Fruit fly (Drosophila melanogaster) whole organism, prepupa: Measurements from ENCODE around the gene CG13457.
A peak's percentile ranks its signal among the peaks of the same experiment; 100 is the strongest.

Experiments
- Blimp-1 ChIP-seq: fragments of 200-800 bp; sonication (Bioruptor generic); optimal IDR thresholded peaks from 3 replicates; lab custom pipeline; 2017; ENCODE audit warnings: missing biosample characterization, missing genetic modification characterization, mild to moderate bottlenecking, moderate library complexity, missing genetic modification reagents
- CG10631 ChIP-seq: fragments of 200-800 bp; sonication (Bioruptor generic); optimal IDR thresholded peaks from 2 replicates; lab custom pipeline; 2016; ENCODE audit warnings: missing biosample characterization, missing genetic modification characterization
- CG10669 ChIP-seq: fragments of 200-800 bp; sonication (Bioruptor generic); optimal IDR thresholded peaks from 3 replicates; lab custom pipeline; 2018; ENCODE audit warnings: missing biosample characterization, mild to moderate bottlenecking, missing genetic modification characterization, moderate library complexity
- CG11294 ChIP-seq: fragments of 200-800 bp; sonication (Bioruptor generic); IDR thresholded peaks from 2 replicates; pipeline ENCODE4 v1.3.6; 2022; ENCODE audit warnings: missing biosample characterization, missing genetic modification characterization
- CG11762 ChIP-seq: fragments of 200-800 bp; sonication (Bioruptor generic); optimal IDR thresholded peaks from 3 replicates; lab custom pipeline; 2016; ENCODE audit warnings: missing biosample characterization, missing genetic modification characterization; ENCODE audit not compliant: insufficient read depth
- CG16779 ChIP-seq: fragments of 200-800 bp; sonication (Bioruptor generic); optimal IDR thresholded peaks from 3 replicates; lab custom pipeline; 2017; ENCODE audit warnings: missing biosample characterization, mild to moderate bottlenecking, missing genetic modification characterization
- CG3032 ChIP-seq: fragments of 200-800 bp; optimal IDR thresholded peaks from 2 replicates; lab custom pipeline; 2019; ENCODE audit warnings: missing biosample characterization, mild to moderate bottlenecking, missing genetic modification characterization, moderate library complexity
- CG31627 ChIP-seq: fragments of 200-800 bp; sonication (Bioruptor generic); optimal IDR thresholded peaks from 3 replicates; lab custom pipeline; 2016; ENCODE audit warnings: missing biosample characterization, missing genetic modification characterization
- CG32006 ChIP-seq: fragments of 200-800 bp; sonication (Bioruptor generic); optimal IDR thresholded peaks from 3 replicates; lab custom pipeline; 2017; ENCODE audit warnings: missing biosample characterization, mild to moderate bottlenecking, missing genetic modification characterization
- CG34406 ChIP-seq: fragments of 200-800 bp; sonication (Bioruptor generic); optimal IDR thresholded peaks from 3 replicates; lab custom pipeline; 2016; ENCODE audit warnings: missing biosample characterization, missing genetic modification characterization
- CG3919 ChIP-seq: fragments of 200-800 bp; sonication (Bioruptor generic); optimal IDR thresholded peaks from 3 replicates; lab custom pipeline; 2016; ENCODE audit warnings: missing biosample characterization, missing genetic modification characterization
- CG4318 ChIP-seq: fragments of 200-800 bp; sonication (Bioruptor generic); optimal IDR thresholded peaks from 3 replicates; lab custom pipeline; 2017; ENCODE audit warnings: missing biosample characterization, mild to moderate bottlenecking, missing genetic modification characterization
- CG6276 ChIP-seq: fragments of 200-800 bp; sonication (Bioruptor generic); optimal IDR thresholded peaks from 2 replicates; lab custom pipeline; 2017; ENCODE audit warnings: missing biosample characterization, mild to moderate bottlenecking, missing genetic modification characterization
- CG6792 ChIP-seq: fragments of 200-800 bp; sonication (Bioruptor generic); optimal IDR thresholded peaks from 3 replicates; lab custom pipeline; 2016; ENCODE audit warnings: missing biosample characterization, missing genetic modification characterization
- CG6808 ChIP-seq: fragments of 200-800 bp; sonication (Bioruptor generic); optimal IDR thresholded peaks from 3 replicates; lab custom pipeline; 2017; ENCODE audit warnings: missing biosample characterization, missing genetic modification characterization, mild to moderate bottlenecking, moderate library complexity, missing genetic modification reagents
- CG6854 ChIP-seq: fragments of 200-800 bp; sonication (Bioruptor generic); optimal IDR thresholded peaks from 2 replicates; lab custom pipeline; 2017; ENCODE audit warnings: missing biosample characterization, mild to moderate bottlenecking, missing genetic modification characterization
- CG8119 ChIP-seq: fragments of 200-800 bp; sonication (Bioruptor generic); IDR thresholded peaks from 3 replicates; pipeline ENCODE4 v1.3.6; 2022; ENCODE audit warnings: missing biosample characterization, missing genetic modification characterization
- CG8632 ChIP-seq: fragments of 200-800 bp; sonication (Bioruptor generic); optimal IDR thresholded peaks from 3 replicates; lab custom pipeline; 2016; ENCODE audit warnings: missing biosample characterization, missing genetic modification characterization
- CG9139 ChIP-seq: fragments of 200-800 bp; sonication (Bioruptor generic); optimal IDR thresholded peaks from 3 replicates; lab custom pipeline; 2017; ENCODE audit warnings: missing biosample characterization, mild to moderate bottlenecking, missing genetic modification characterization
- Eip75B ChIP-seq: fragments of 200-800 bp; sonication (Bioruptor generic); optimal IDR thresholded peaks from 3 replicates; lab custom pipeline; 2016; ENCODE audit warnings: missing biosample characterization, missing genetic modification characterization
- Eip78C ChIP-seq: fragments of 200-800 bp; sonication (Bioruptor generic); peaks from one replicate; lab custom pipeline; 2016; ENCODE audit warnings: missing biosample characterization, missing genetic modification characterization
- Ets21C ChIP-seq: fragments of 200-800 bp; sonication (Bioruptor generic); optimal IDR thresholded peaks from 3 replicates; lab custom pipeline; 2016; ENCODE audit warnings: missing biosample characterization, missing genetic modification characterization
- Hr39 ChIP-seq: fragments of 200-800 bp; sonication (Bioruptor generic); optimal IDR thresholded peaks from 2 replicates; lab custom pipeline; 2016; ENCODE audit warnings: missing biosample characterization, missing genetic modification characterization
- Hr4 ChIP-seq: fragments of 200-800 bp; sonication (Bioruptor generic); optimal IDR thresholded peaks from 3 replicates; lab custom pipeline; 2016; ENCODE audit warnings: missing biosample characterization, missing genetic modification characterization
- Met ChIP-seq: fragments of 200-800 bp; sonication (Bioruptor generic); optimal IDR thresholded peaks from 3 replicates; lab custom pipeline; 2016; ENCODE audit warnings: missing biosample characterization, missing genetic modification characterization
- OdsH ChIP-seq: fragments of 200-800 bp; sonication (Bioruptor generic); optimal IDR thresholded peaks from 3 replicates; lab custom pipeline; 2016; ENCODE audit warnings: missing biosample characterization, missing genetic modification characterization
- Sox14 ChIP-seq: fragments of 200-800 bp; sonication (Bioruptor generic); optimal IDR thresholded peaks from 3 replicates; lab custom pipeline; 2016; ENCODE audit warnings: missing biosample characterization, missing genetic modification characterization
- achi ChIP-seq: fragments of 200-800 bp; sonication (Bioruptor generic); optimal IDR thresholded peaks from 3 replicates; lab custom pipeline; 2016; ENCODE audit warnings: missing biosample characterization, missing genetic modification characterization
- acj6 ChIP-seq: fragments of 200-800 bp; sonication (Bioruptor generic); optimal IDR thresholded peaks from 3 replicates; lab custom pipeline; 2016; ENCODE audit warnings: missing biosample characterization, missing genetic modification characterization
- eg ChIP-seq: fragments of 200-800 bp; sonication (Bioruptor generic); IDR thresholded peaks from 3 replicates; pipeline ENCODE4 v1.3.6; 2022; ENCODE audit warnings: missing biosample characterization, missing genetic modification characterization
- fd59A ChIP-seq: fragments of 200-800 bp; sonication (Bioruptor generic); optimal IDR thresholded peaks from 2 replicates; lab custom pipeline; 2017; ENCODE audit warnings: missing biosample characterization, mild to moderate bottlenecking, missing genetic modification characterization, missing genetic modification reagents
- fd85E ChIP-seq: fragments of 200-800 bp; sonication (Bioruptor generic); optimal IDR thresholded peaks from 3 replicates; lab custom pipeline; 2016; ENCODE audit warnings: missing biosample characterization, missing genetic modification characterization
- fkh ChIP-seq: fragments of 200-800 bp; sonication (Bioruptor generic); optimal IDR thresholded peaks from 3 replicates; lab custom pipeline; 2017; ENCODE audit warnings: missing biosample characterization, mild to moderate bottlenecking, missing genetic modification characterization, moderate library complexity
- lz ChIP-seq: fragments of 200-800 bp; sonication (Bioruptor generic); optimal IDR thresholded peaks from 3 replicates; lab custom pipeline; 2016; ENCODE audit warnings: missing biosample characterization, missing genetic modification characterization
- net ChIP-seq: fragments of 200-800 bp; sonication (Bioruptor generic); optimal IDR thresholded peaks from 3 replicates; lab custom pipeline; 2016; ENCODE audit warnings: missing biosample characterization, missing genetic modification characterization
- pdm3 ChIP-seq: fragments of 200-800 bp; sonication (Bioruptor generic); optimal IDR thresholded peaks from 3 replicates; lab custom pipeline; 2016; ENCODE audit warnings: missing biosample characterization, missing genetic modification characterization
- salr ChIP-seq, 2 experiments: fragments of 200-800 bp; sonication (Bioruptor generic); optimal IDR thresholded peaks; 3 replicates each; lab custom pipeline; 2016 to 2018; ENCODE audit warnings: missing biosample characterization in 2 of 2, missing genetic modification characterization in 2 of 2, mild to moderate bottlenecking in 1 of 2
- spab ChIP-seq: fragments of 200-800 bp; sonication (Bioruptor generic); optimal IDR thresholded peaks from 2 replicates; lab custom pipeline; 2017; ENCODE audit warnings: missing biosample characterization, mild to moderate bottlenecking, missing genetic modification characterization, missing genetic modification reagents
- svp ChIP-seq: fragments of 200-800 bp; sonication (Bioruptor generic); peaks from one replicate; lab custom pipeline; 2016; ENCODE audit warnings: missing biosample characterization, missing genetic modification characterization
- topi ChIP-seq: fragments of 200-800 bp; sonication (Bioruptor generic); optimal IDR thresholded peaks from 3 replicates; lab custom pipeline; 2016; ENCODE audit warnings: missing biosample characterization, missing genetic modification characterization
- vri ChIP-seq: fragments of 200-800 bp; sonication (Bioruptor generic); optimal IDR thresholded peaks from 3 replicates; lab custom pipeline; 2016; ENCODE audit warnings: missing biosample characterization, mild to moderate bottlenecking, missing genetic modification characterization

Gene CG13457

dm6 chr3L:15101639-15102413 is 29.4 kb downstream of the CG13457 start (continued):
- TF ChIP-seq eg (GFP tag; lab: Robert Waterston, UW): peak; percentile 51; the same call in 2 of the 3 replicates
- TF ChIP-seq Eip75B: peak; percentile 21
- TF ChIP-seq CG16779 (tag; lab: Kevin White, UChicago): peak; percentile 1

- TF ChIP-seq Eip78C (GFP tag; lab: Kevin White, UChicago) (peak; percentile 33), achi (no peak), net (GFP tag; lab: Kevin White, UChicago) (no peak)
Observed at dm6 chr3L:15100983-15101382, 30.2 kb downstream of the CG13457 start.

dm6 chr3L:15099541-15099940 is 31.6 kb downstream of the CG13457 start:
- TF ChIP-seq CG34406 (no peak), svp (peak; percentile 88), CG32006 (GFP tag; lab: Kevin White, UChicago) (peak; percentile 23), pdm3 (GFP tag; lab: Kevin White, UChicago) (no peak), Eip78C (GFP tag; lab: Kevin White, UChicago) (peak; percentile 38), acj6 (GFP tag; lab: Kevin White, UChicago) (no peak), lz (no peak), achi (no peak), Met (GFP tag; lab: Kevin White, UChicago) (no peak)

DNA sequence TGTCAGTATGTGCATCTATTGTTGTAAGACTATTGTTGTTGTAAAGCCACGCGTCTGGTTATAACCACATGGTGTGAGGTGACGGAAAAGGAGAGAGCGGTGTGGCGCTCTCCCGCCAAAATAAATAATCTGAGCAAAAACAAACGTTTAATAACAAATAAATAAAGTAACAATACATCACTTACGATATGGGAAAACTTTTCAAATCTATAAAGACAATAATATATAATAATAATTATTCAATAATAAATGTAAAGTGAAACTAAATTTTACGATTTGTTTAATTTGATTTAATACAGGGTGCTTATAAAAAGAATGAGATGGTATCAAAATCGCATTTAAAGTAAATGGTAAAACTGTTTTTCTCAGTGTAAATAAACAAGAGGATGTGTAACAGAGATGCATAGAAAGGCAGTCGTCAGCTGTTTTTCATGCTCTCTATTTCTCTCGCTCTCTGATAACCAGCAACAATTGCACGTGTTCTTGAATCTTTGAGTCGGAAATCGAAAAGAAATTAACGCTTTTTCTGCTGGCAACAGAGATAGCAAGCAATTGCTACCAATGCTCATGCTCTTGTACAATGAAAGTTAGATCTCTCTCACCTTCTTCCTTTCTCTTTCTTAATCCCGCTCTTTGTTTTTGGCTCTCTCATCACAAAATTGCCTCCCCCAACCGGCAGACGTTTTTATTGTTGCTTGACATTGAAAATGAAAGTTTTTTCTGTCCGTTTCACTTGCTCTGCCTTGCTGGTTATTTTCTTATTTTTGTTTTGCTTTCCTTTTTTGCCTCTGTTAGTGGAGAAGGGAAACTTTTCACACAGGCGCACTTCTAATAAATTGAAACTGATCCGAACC is 32.3 kb downstream of the CG13457 start:
- peak in 1 of 2 experiments; percentile 84 for TF ChIP-seq salr (GFP tag; optimal IDR thresholded peaks at IDR 0.05; lab: Kevin White, UChicago)
- TF ChIP-seq fkh (GFP tag; lab: Kevin White, UChicago): peak; percentile 95
- peak; percentile 86 for TF ChIP-seq CG32006 (GFP tag; lab: Kevin White, UChicago)
- TF ChIP-seq OdsH (GFP tag; lab: Kevin White, UChicago): peak; percentile 70
- peak; percentile 55 for TF ChIP-seq fd85E (GFP tag; lab: Kevin White, UChicago)
- peak; percentile 3 for TF ChIP-seq vri (GFP tag; lab: Kevin White, UChicago)
- peak; percentile 91 for TF ChIP-seq CG6276 (GFP tag; lab: Kevin White, UChicago)
- TF ChIP-seq CG10631 (GFP tag; lab: Kevin White, UChicago): peak; percentile 86
- TF ChIP-seq CG4318: peak; percentile 74
- TF ChIP-seq Met (GFP tag; lab: Kevin White, UChicago): peak; percentile 48
- TF ChIP-seq eg (GFP tag; lab: Robert Waterston, UW): peak; percentile 94
- peak; percentile 94 for TF ChIP-seq Blimp-1 (GFP tag; lab: Kevin White, UChicago)
- peak; percentile 67 for TF ChIP-seq CG11294 (GFP tag; lab: Robert Waterston, UW)
- peak; percentile 88 for TF ChIP-seq CG3032 (tag; lab: Kevin White, UChicago)
- TF ChIP-seq Eip75B: peak; percentile 81
- peak; percentile 86 for TF ChIP-seq CG3919 (GFP tag; lab: Kevin White, UChicago)
- peak; percentile 18 for TF ChIP-seq pdm3 (GFP tag; lab: Kevin White, UChicago)
- TF ChIP-seq CG9139 (GFP tag; lab: Kevin White, UChicago): peak; percentile 56
- peak; percentile 71 for TF ChIP-seq net (GFP tag; lab: Kevin White, UChicago)
- peak; percentile 16 for TF ChIP-seq Sox14 (GFP tag; lab: Kevin White, UChicago)
- TF ChIP-seq svp: peak; percentile 70
- peak; percentile 23 for TF ChIP-seq CG6854
- peak; percentile 79 for TF ChIP-seq CG10669 (GFP tag; lab: Kevin White, UChicago)
- peak; percentile 96 for TF ChIP-seq CG8119
- peak; percentile 69 for TF ChIP-seq CG6792 (GFP tag; lab: Kevin White, UChicago)
- TF ChIP-seq CG16779 (tag; lab: Kevin White, UChicago): peak; percentile 53
- no peak for TF ChIP-seq fd59A (GFP tag; lab: Kevin White, UChicago)
- TF ChIP-seq achi: peak; percentile 73
- peak; percentile 43 for TF ChIP-seq Hr4 (GFP tag; lab: Kevin White, UChicago)
- peak; percentile 77 for TF ChIP-seq spab (GFP tag; lab: Kevin White, UChicago)
- TF ChIP-seq Hr39 (GFP tag; lab: Kevin White, UChicago): no peak
- TF ChIP-seq CG31627: no peak
- no peak for TF ChIP-seq Ets21C (GFP tag; lab: Kevin White, UChicago)
- TF ChIP-seq CG11762: peak; percentile 74
- TF ChIP-seq topi (GFP tag; lab: Kevin White, UChicago): peak; percentile 61
- peak; percentile 72 for TF ChIP-seq CG6808 (GFP tag; lab: Kevin White, UChicago)
- peak; percentile 76 for TF ChIP-seq CG8632 (GFP tag; lab: Kevin White, UChicago)
